Worm (Caenorhabditis elegans): ENCODE results near the gene T16G12.6.

T16G12.6 gene

ce11 chrIII:10123586-10124233, 54.3 kb downstream of the T16G12.6 start, which contains the start of gene ttll-4:
Gene ttll-4 (plus strand): TSS chrIII:10124183.
- TF ChIP-seq T07F8.4 (tag; optimal IDR thresholded peaks at IDR 0.05), result no peak
- TF ChIP-seq attf-6 (GFP tag; IDR thresholded peaks at IDR 0.05), result 0 out of 2 replicates have a peak, but pooled peaks have one; percentile 11
- no peak for TF ChIP-seq B0035.1 (tag; optimal IDR thresholded peaks at IDR 0.05)
- peak; percentile 44 for TF ChIP-seq lsl-1 (GFP tag; optimal IDR thresholded peaks at IDR 0.05)
- no peak for TF ChIP-seq hlh-26 (GFP tag; conservative IDR thresholded peaks at IDR 0.05)
- no peak for TF ChIP-seq F57A8.1 (GFP tag; optimal IDR thresholded peaks at IDR 0.05)
- TF ChIP-seq die-1 (tag; optimal IDR thresholded peaks at IDR 0.05), result no peak
- TF ChIP-seq rpc-1 (optimal IDR thresholded peaks at IDR 0.05), result no peak
- TF ChIP-seq rpc-1 (tag; optimal IDR thresholded peaks at IDR 0.05), result no peak
- TF ChIP-seq athp-1 (tag; optimal IDR thresholded peaks at IDR 0.05), result no peak
- no peak for TF ChIP-seq ceh-40 (GFP tag; IDR thresholded peaks at IDR 0.05)
- no peak for TF ChIP-seq Y53G8AR.9 (GFP tag; conservative IDR thresholded peaks at IDR 0.05)
- no peak for TF ChIP-seq F52B5.7 (tag; optimal IDR thresholded peaks at IDR 0.05)
- no peak for TF ChIP-seq F10E7.11 (tag; optimal IDR thresholded peaks at IDR 0.05)
- TF ChIP-seq snpc-4 (GFP tag; optimal IDR thresholded peaks at IDR 0.05), result peak; percentile 19
- no peak for TF ChIP-seq snpc-4 (tag; optimal IDR thresholded peaks at IDR 0.05)
- TF ChIP-seq lsy-27 (tag; optimal IDR thresholded peaks at IDR 0.05; ENCODE audit: borderline replicate concordance, insufficient read depth), result no peak
- no peak for TF ChIP-seq ztf-6 (GFP tag; IDR thresholded peaks at IDR 0.05)
- no peak for TF ChIP-seq nhr-120 (GFP tag; IDR thresholded peaks at IDR 0.05)
- no peak for TF ChIP-seq ztf-26 (tag; optimal IDR thresholded peaks at IDR 0.05)
- 0 out of 2 replicates have a peak, but pooled peaks have one; percentile 70 for TF ChIP-seq bed-2 (GFP tag; IDR thresholded peaks at IDR 0.05)
- TF ChIP-seq repo-1 (tag; optimal IDR thresholded peaks at IDR 0.05), result no peak
- TF ChIP-seq egrh-3 (GFP tag; IDR thresholded peaks at IDR 0.05), result peak; percentile 63
- TF ChIP-seq nfya-1 (tag; optimal IDR thresholded peaks at IDR 0.05; ENCODE audit: borderline replicate concordance, insufficient read depth), result no peak
- no peak for TF ChIP-seq tlf-1 (GFP tag; optimal IDR thresholded peaks at IDR 0.05)
- TF ChIP-seq cebp-2 (GFP tag; IDR thresholded peaks at IDR 0.05), result no peak
- TF ChIP-seq lin-40 (tag; optimal IDR thresholded peaks at IDR 0.05), result peak; percentile 32
- no peak for TF ChIP-seq ccch-3 (GFP tag; optimal IDR thresholded peaks at IDR 0.05)
- TF ChIP-seq B0019.2 (GFP tag; conservative IDR thresholded peaks at IDR 0.05), result peak; percentile 56; the same call in 1 of the 2 replicates
- peak; percentile 48; the same call in 1 of the 2 replicates for TF ChIP-seq attf-3 (GFP tag; conservative IDR thresholded peaks at IDR 0.05)
- no peak for TF ChIP-seq B0336.3 (GFP tag; IDR thresholded peaks at IDR 0.05)
- TF ChIP-seq sdz-38 (tag; optimal IDR thresholded peaks at IDR 0.05), result no peak
- TF ChIP-seq nfyb-1 (GFP tag; IDR thresholded peaks at IDR 0.05), result no peak
- TF ChIP-seq zim-3 (tag; optimal IDR thresholded peaks at IDR 0.05), result no peak
- TF ChIP-seq hlh-12 (tag; optimal IDR thresholded peaks at IDR 0.05), result no peak
- TF ChIP-seq bed-1 (GFP tag; IDR thresholded peaks at IDR 0.05), result no peak
- no peak for TF ChIP-seq F23B12.7 (tag; optimal IDR thresholded peaks at IDR 0.05; ENCODE audit: insufficient read depth)
- peak; percentile 46; the same call in 1 of the 2 replicates for TF ChIP-seq ceh-91 (GFP tag; IDR thresholded peaks at IDR 0.05)
- TF ChIP-seq C17E4.6 (GFP tag; IDR thresholded peaks at IDR 0.05), result no peak
- no peak; the same call in 1 of the 2 replicates for TF ChIP-seq hmg-1.2 (GFP tag; IDR thresholded peaks at IDR 0.05)
- no peak for TF ChIP-seq Y79H2A.3 (GFP tag; conservative IDR thresholded peaks at IDR 0.05)
- TF ChIP-seq sea-2 (GFP tag; IDR thresholded peaks at IDR 0.05), result no peak
- TF ChIP-seq sptf-2 (GFP tag; optimal IDR thresholded peaks at IDR 0.05), result no peak
- TF ChIP-seq ZK185.1 (tag; optimal IDR thresholded peaks at IDR 0.05; ENCODE audit: poor library complexity, severe bottlenecking), result no peak
- no peak for TF ChIP-seq mel-28 (tag; optimal IDR thresholded peaks at IDR 0.05; ENCODE audit: borderline replicate concordance)
- TF ChIP-seq F39B2.1 (GFP tag; IDR thresholded peaks at IDR 0.05), result no peak
- TF ChIP-seq lag-1 (GFP tag; IDR thresholded peaks at IDR 0.05), result no peak
- peak; percentile 15 for TF ChIP-seq lin-54 (GFP tag; optimal IDR thresholded peaks at IDR 0.05)
- TF ChIP-seq mes-4 (tag; optimal IDR thresholded peaks at IDR 0.05), result no peak
